Worm (Caenorhabditis elegans) whole organism, mixed stage, embryonic: ENCODE results near the gene M03B6.3.

ENCODE experiments used
- M03D4.4 ChIP-seq: sonication (generic microtip); optimal IDR thresholded peaks from 2 replicates; lab custom pipeline; 2017; ENCODE audit warnings: mild to moderate bottlenecking, missing genetic modification characterization, missing compliant biosample characterization
- blmp-1 ChIP-seq: fragments of 150-350 bp; optimal IDR thresholded peaks from 2 replicates; lab custom pipeline; 2014; ENCODE audit warnings: missing biosample characterization, missing genetic modification characterization
- ceh-39 ChIP-seq: fragments of 150-350 bp; optimal IDR thresholded peaks from 2 replicates; lab custom pipeline; 2014; ENCODE audit warnings: missing biosample characterization, missing genetic modification characterization
- ceh-43 ChIP-seq: fragments of 200-800 bp; sonication (Bioruptor generic); optimal IDR thresholded peaks from 2 replicates; lab custom pipeline; 2018; ENCODE audit warnings: mild to moderate bottlenecking, missing genetic modification characterization, moderate library complexity, missing compliant biosample characterization
- ceh-83 ChIP-seq: fragments of 200-800 bp; sonication (Bioruptor generic); optimal IDR thresholded peaks from 2 replicates; lab custom pipeline; 2018; ENCODE audit warnings: mild to moderate bottlenecking, missing genetic modification characterization, missing compliant biosample characterization
- ces-1 ChIP-seq: fragments of 150-350 bp; optimal IDR thresholded peaks from 2 replicates; lab custom pipeline; 2014; ENCODE audit warnings: missing biosample characterization, missing genetic modification reagents, missing genetic modification characterization
- cnd-1 ChIP-seq: fragments of 200-800 bp; sonication (Bioruptor generic); optimal IDR thresholded peaks from 2 replicates; lab custom pipeline; 2018; ENCODE audit warnings: mild to moderate bottlenecking, missing genetic modification characterization, missing compliant biosample characterization
- drap-1 ChIP-seq: fragments of 200-800 bp; sonication (Bioruptor generic); optimal IDR thresholded peaks from 3 replicates; lab custom pipeline; 2018; ENCODE audit warnings: mild to moderate bottlenecking, missing genetic modification characterization, missing compliant biosample characterization
- elt-1 ChIP-seq: sonication (generic microtip); optimal IDR thresholded peaks from 2 replicates; lab custom pipeline; 2017; ENCODE audit warnings: missing genetic modification characterization, mild to moderate bottlenecking, missing compliant biosample characterization, antibody characterized with exemption, moderate library complexity, borderline replicate concordance; ENCODE audit not compliant: insufficient read depth
- elt-3 ChIP-seq: fragments of 150-350 bp; optimal IDR thresholded peaks from 2 replicates; lab custom pipeline; 2014; ENCODE audit warnings: missing biosample characterization, missing genetic modification characterization
- ham-2 ChIP-seq: fragments of 200-800 bp; sonication (Bioruptor generic); optimal IDR thresholded peaks from 2 replicates; lab custom pipeline; 2018; ENCODE audit warnings: mild to moderate bottlenecking, missing genetic modification characterization, missing compliant biosample characterization
- hlh-1 ChIP-seq: fragments of 150-350 bp; optimal IDR thresholded peaks from 2 replicates; lab custom pipeline; 2014; ENCODE audit warnings: missing biosample characterization, missing genetic modification reagents, missing genetic modification characterization
- lin-13 ChIP-seq: fragments of 150-350 bp; optimal IDR thresholded peaks from 2 replicates; lab custom pipeline; 2014; ENCODE audit warnings: missing biosample characterization, missing genetic modification characterization
- lin-32 ChIP-seq: fragments of 200-800 bp; sonication (Bioruptor generic); optimal IDR thresholded peaks from 2 replicates; lab custom pipeline; 2018; ENCODE audit warnings: mild to moderate bottlenecking, missing genetic modification characterization, missing compliant biosample characterization
- lsy-2 ChIP-seq: fragments of 150-350 bp; optimal IDR thresholded peaks from 2 replicates; lab custom pipeline; 2014; ENCODE audit warnings: missing biosample characterization, missing genetic modification characterization
- mab-5 ChIP-seq: fragments of 150-350 bp; optimal IDR thresholded peaks from 2 replicates; lab custom pipeline; 2014; ENCODE audit warnings: missing biosample characterization, missing genetic modification characterization
- mep-1 ChIP-seq: fragments of 150-350 bp; optimal IDR thresholded peaks from 2 replicates; lab custom pipeline; 2017; ENCODE audit warnings: missing biosample characterization, missing genetic modification reagents, missing genetic modification characterization, inconsistent platforms
- mls-2 ChIP-seq: sonication (generic microtip); optimal IDR thresholded peaks from 2 replicates; lab custom pipeline; 2016; ENCODE audit warnings: mild to moderate bottlenecking, missing genetic modification characterization, moderate library complexity, missing compliant biosample characterization
- nhr-12 ChIP-seq: fragments of 150-350 bp; optimal IDR thresholded peaks from 2 replicates; lab custom pipeline; 2014; ENCODE audit warnings: missing biosample characterization, missing genetic modification characterization
- nhr-2 ChIP-seq: fragments of 150-350 bp; optimal IDR thresholded peaks from 2 replicates; lab custom pipeline; 2014; ENCODE audit warnings: missing biosample characterization, missing genetic modification characterization
- nhr-237 ChIP-seq: fragments of 150-350 bp; optimal IDR thresholded peaks from 2 replicates; lab custom pipeline; 2014; ENCODE audit warnings: missing biosample characterization, missing genetic modification characterization
- nhr-76 ChIP-seq: sonication (generic microtip); optimal IDR thresholded peaks from 2 replicates; lab custom pipeline; 2017; ENCODE audit warnings: missing biosample characterization, missing genetic modification characterization
- pha-4 ChIP-seq: fragments of 150-350 bp; optimal IDR thresholded peaks from 2 replicates; lab custom pipeline; 2018; ENCODE audit warnings: missing biosample characterization, missing genetic modification reagents, missing genetic modification characterization
- sem-2 ChIP-seq: fragments of 200-800 bp; sonication (Bioruptor generic); optimal IDR thresholded peaks from 2 replicates; lab custom pipeline; 2018; ENCODE audit warnings: mild to moderate bottlenecking, missing genetic modification characterization, missing compliant biosample characterization
- snpc-4 ChIP-seq: fragments of 150-350 bp; optimal IDR thresholded peaks from 2 replicates; lab custom pipeline; 2014; ENCODE audit warnings: missing biosample characterization, missing genetic modification characterization
- sptf-1 ChIP-seq: sonication (generic microtip); optimal IDR thresholded peaks from 2 replicates; lab custom pipeline; 2017; ENCODE audit warnings: mild to moderate bottlenecking, missing genetic modification characterization, moderate library complexity, missing compliant biosample characterization
- unc-120 ChIP-seq: sonication (generic microtip); optimal IDR thresholded peaks from 2 replicates; lab custom pipeline; 2017; ENCODE audit warnings: missing genetic modification characterization, missing compliant biosample characterization; ENCODE audit not compliant: poor library complexity, severe bottlenecking
- unc-39 ChIP-seq: fragments of 150-350 bp; optimal IDR thresholded peaks from 2 replicates; lab custom pipeline; 2014; ENCODE audit warnings: missing biosample characterization, missing genetic modification characterization
- unc-62 ChIP-seq: fragments of 150-350 bp; optimal IDR thresholded peaks from 2 replicates; lab custom pipeline; 2014; ENCODE audit warnings: missing biosample characterization, missing genetic modification reagents, missing genetic modification characterization

Gene M03B6.3

DNA sequence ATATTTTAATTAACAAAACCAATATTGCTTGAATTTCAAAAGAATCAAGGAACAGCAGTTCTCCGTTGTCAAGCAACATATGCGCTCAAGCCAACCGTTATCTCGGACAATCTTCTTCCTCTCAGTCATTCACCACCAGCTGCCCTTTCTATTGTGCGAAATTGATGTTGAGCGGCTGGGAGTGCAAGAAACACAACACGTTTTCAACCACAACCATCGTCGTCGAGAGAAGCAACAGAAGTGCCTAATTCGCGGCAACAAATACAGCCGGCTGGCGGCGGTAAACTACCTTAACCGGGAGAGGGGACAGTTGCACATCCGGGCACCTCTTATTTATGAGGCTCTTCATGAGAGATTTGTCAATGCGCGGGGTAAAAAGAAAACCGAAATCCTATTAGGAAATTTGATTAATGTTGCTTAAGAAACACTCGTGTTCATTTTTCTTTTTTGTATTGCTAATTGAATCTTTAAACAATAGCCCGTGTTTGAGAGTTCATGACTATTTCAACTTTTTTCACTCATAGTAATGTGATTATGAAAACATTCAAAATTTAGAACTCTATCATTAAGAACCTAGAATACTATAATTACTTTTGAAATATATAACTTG is 17.8 kb upstream of the M03B6.3 start:
- TF ChIP-seq ceh-83 (GFP tag; lab: Kevin White, UChicago) (no peak), cnd-1 (tag; lab: Kevin White, UChicago) (peak; percentile 59), hlh-1 (tag; lab: Kevin White, UChicago) (peak; percentile 20), mls-2 (tag; lab: Kevin White, UChicago) (no peak), drap-1 (GFP tag; lab: Kevin White, UChicago) (no peak), elt-1 (tag; lab: Kevin White, UChicago) (peak; percentile 24), unc-62 (no peak), pha-4 (no peak), ces-1 (GFP tag; lab: Kevin White, UChicago) (peak; percentile 92), unc-39 (tag; lab: Kevin White, UChicago) (no peak), ceh-39 (no peak), lin-32 (peak; percentile 68)

DNA sequence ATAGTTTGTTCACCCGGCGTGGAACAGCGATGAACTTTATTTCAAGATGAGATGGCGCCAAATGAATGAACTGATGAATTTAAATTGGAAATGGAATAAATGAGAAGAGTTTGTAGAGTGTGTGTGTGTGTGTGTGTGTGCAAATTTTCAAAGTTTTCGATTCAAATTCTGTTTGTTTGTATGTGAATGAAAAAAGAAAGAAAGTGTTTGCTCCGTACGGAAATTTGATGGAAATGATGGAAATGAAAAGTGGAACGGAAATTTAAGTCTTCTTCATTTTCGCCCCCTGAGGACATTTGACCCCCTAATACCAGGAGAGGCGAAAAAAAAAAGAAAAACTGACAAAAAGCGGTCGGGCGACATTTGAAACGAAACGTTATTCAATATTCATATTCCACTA is 14.0 kb upstream of the M03B6.3 start:
- no peak for TF ChIP-seq sem-2
- no peak for TF ChIP-seq mep-1 (tag; lab: Kevin White, UChicago)
- no peak for TF ChIP-seq ceh-83 (GFP tag; lab: Kevin White, UChicago)
- TF ChIP-seq drap-1 (GFP tag; lab: Kevin White, UChicago): no peak
- no peak for TF ChIP-seq lsy-2 (tag; lab: Kevin White, UChicago)

ce11 chrX:13876860-13877259 is 12.8 kb upstream of the M03B6.3 start:
- TF ChIP-seq mep-1 (tag; lab: Kevin White, UChicago): no peak
- no peak for TF ChIP-seq hlh-1 (tag; lab: Kevin White, UChicago)
- no peak for TF ChIP-seq drap-1 (GFP tag; lab: Kevin White, UChicago)
- no peak for TF ChIP-seq snpc-4 (tag; lab: Kevin White, UChicago)
- TF ChIP-seq ceh-43: no peak
- no peak for TF ChIP-seq sptf-1 (tag; lab: Kevin White, UChicago)
- TF ChIP-seq lin-13: no peak
- no peak for TF ChIP-seq ham-2 (GFP tag; lab: Kevin White, UChicago)
- no peak for TF ChIP-seq pha-4
- no peak for TF ChIP-seq mab-5 (tag; lab: Kevin White, UChicago)
- no peak for TF ChIP-seq elt-3
- TF ChIP-seq elt-1 (tag; lab: Kevin White, UChicago): no peak
- TF ChIP-seq nhr-12 (tag; lab: Kevin White, UChicago): no peak
- TF ChIP-seq unc-39 (tag; lab: Kevin White, UChicago): no peak
- no peak for TF ChIP-seq nhr-2 (tag; lab: Kevin White, UChicago)
- TF ChIP-seq ceh-39: no peak
- no peak for TF ChIP-seq unc-120
- TF ChIP-seq sem-2: no peak
- TF ChIP-seq, all 35 proteins: peak for 0

DNA sequence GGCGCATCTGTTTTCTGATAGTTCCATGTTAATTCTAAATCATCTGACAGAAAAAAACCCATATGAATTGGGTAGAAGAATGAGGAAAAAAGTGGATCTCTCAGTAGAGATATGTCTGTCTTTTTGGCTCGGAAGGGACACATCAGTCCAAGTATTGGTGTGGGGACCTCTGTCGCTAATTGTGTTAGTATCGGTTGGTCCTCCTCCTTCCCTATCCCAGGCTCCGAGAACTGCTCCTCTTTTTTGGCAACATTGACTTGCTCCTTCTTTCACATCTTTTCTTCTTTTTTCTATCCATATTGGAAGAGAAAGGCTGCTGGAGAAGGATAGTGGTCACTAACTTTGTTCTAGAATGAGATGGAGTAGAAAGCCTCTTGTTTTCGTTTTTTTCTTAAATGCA is 11.8 kb upstream of the M03B6.3 start:
- TF ChIP-seq nhr-12 (tag; lab: Kevin White, UChicago) (no peak), unc-62 (no peak), ceh-39 (no peak), unc-120 (no peak), ces-1 (GFP tag; lab: Kevin White, UChicago) (peak; percentile 87), nhr-76 (no peak), nhr-237 (tag; lab: Kevin White, UChicago) (no peak)
- TF ChIP-seq, all 35 proteins: peak for 1

ce11 chrX:13873324-13873933 is 9.3 kb upstream of the M03B6.3 start:
- TF ChIP-seq unc-120 (peak; percentile 88), unc-62 (peak; percentile 90), mls-2 (tag; lab: Kevin White, UChicago) (no peak), hlh-1 (tag; lab: Kevin White, UChicago) (peak; percentile 98), lsy-2 (tag; lab: Kevin White, UChicago) (no peak), sptf-1 (tag; lab: Kevin White, UChicago) (peak; percentile 9), elt-3 (no peak)

DNA sequence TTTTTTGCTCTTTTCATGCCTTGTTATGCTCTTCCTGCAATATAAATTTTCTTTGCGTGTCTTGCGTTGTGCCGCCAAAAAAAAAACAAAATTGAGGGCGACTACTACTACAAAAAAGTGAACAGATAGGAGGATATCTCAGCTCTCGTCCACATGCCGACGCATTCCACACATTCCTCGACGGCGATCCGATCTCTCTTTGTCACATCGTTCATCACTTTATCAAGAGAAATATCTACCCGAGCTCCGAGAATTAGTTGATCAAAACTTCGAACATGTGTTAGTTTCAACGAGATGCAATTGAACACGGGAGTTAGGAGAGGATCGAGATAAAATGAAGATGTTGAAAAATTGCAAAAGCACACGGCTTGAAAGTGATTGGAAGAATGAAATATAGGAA is 7.0 kb upstream of the M03B6.3 start:
- TF ChIP-seq blmp-1 (no peak), ces-1 (GFP tag; lab: Kevin White, UChicago) (no peak), M03D4.4 (no peak), elt-3 (no peak), unc-62 (peak; percentile 58)
